Fruit fly (Drosophila melanogaster) whole organism, wandering third instar larva: Measurements from ENCODE around the gene FucTA.

Source experiments
- Abd-B ChIP-seq: fragments of >200 bp; optimal IDR thresholded peaks from 2 replicates; lab custom pipeline; 2017; ENCODE audit warnings: missing biosample characterization, missing genetic modification characterization
- CG32264 ChIP-seq: fragments of 200-800 bp; sonication (Bioruptor generic); optimal IDR thresholded peaks from 2 replicates; lab custom pipeline; 2016; ENCODE audit warnings: missing biosample characterization, missing genetic modification characterization
- CG9705 ChIP-seq: fragments of 200-800 bp; sonication (Bioruptor generic); optimal IDR thresholded peaks from 2 replicates; lab custom pipeline; 2018; ENCODE audit warnings: missing biosample characterization, mild to moderate bottlenecking, missing genetic modification characterization
- CrebA ChIP-seq: fragments of 200-800 bp; sonication (Bioruptor generic); optimal IDR thresholded peaks from 2 replicates; lab custom pipeline; 2016; ENCODE audit warnings: missing biosample characterization, mild to moderate bottlenecking, missing genetic modification characterization, borderline replicate concordance
- Dfd ChIP-seq: fragments of >200 bp; optimal IDR thresholded peaks from 2 replicates; lab custom pipeline; 2017; ENCODE audit warnings: missing biosample characterization, missing genetic modification characterization
- HLH106 ChIP-seq: fragments of 200-800 bp; optimal IDR thresholded peaks from 3 replicates; lab custom pipeline; 2019; ENCODE audit warnings: missing biosample characterization, mild to moderate bottlenecking, missing genetic modification characterization, moderate library complexity
- Hnf4 ChIP-seq: fragments of 200-800 bp; sonication (Bioruptor generic); optimal IDR thresholded peaks from 2 replicates; lab custom pipeline; 2016; ENCODE audit warnings: missing biosample characterization, mild to moderate bottlenecking, missing genetic modification characterization
- Hr78 ChIP-seq: fragments of >200 bp; optimal IDR thresholded peaks from 2 replicates; lab custom pipeline; 2017; ENCODE audit warnings: missing biosample characterization, missing genetic modification characterization
- Hr83 ChIP-seq: fragments of 200-300 bp; sonication (Bioruptor generic); optimal IDR thresholded peaks from 2 replicates; lab custom pipeline; 2016; ENCODE audit warnings: missing biosample characterization, mild to moderate bottlenecking, missing genetic modification characterization, moderate library complexity; ENCODE audit not compliant: poor library complexity, severe bottlenecking
- Mio ChIP-seq: sonication (Bioruptor generic); optimal IDR thresholded peaks from 2 replicates; lab custom pipeline; 2016; ENCODE audit warnings: missing biosample characterization, missing genetic modification characterization
- Myc ChIP-seq: fragments of >200 bp; optimal IDR thresholded peaks from 2 replicates; lab custom pipeline; 2017
- N ChIP-seq: fragments of >200 bp; optimal IDR thresholded peaks from 2 replicates; lab custom pipeline; 2018; ENCODE audit warnings: missing biosample characterization, missing external identifiers, missing genetic modification characterization
- OdsH ChIP-seq: fragments of 200-800 bp; sonication (Bioruptor generic); optimal IDR thresholded peaks from 2 replicates; lab custom pipeline; 2016; ENCODE audit warnings: missing biosample characterization, mild to moderate bottlenecking, missing genetic modification characterization
- Sp1 ChIP-seq: fragments of 200-800 bp; sonication (Bioruptor generic); optimal IDR thresholded peaks from 3 replicates; lab custom pipeline; 2019; ENCODE audit warnings: missing biosample characterization, mild to moderate bottlenecking, missing genetic modification characterization, moderate library complexity
- Vsx2 ChIP-seq: fragments of 200-300, 225-300 bp; sonication (Bioruptor generic); optimal IDR thresholded peaks from 2 replicates; lab custom pipeline; 2018; ENCODE audit warnings: missing biosample characterization, missing genetic modification characterization; ENCODE audit not compliant: partially characterized antibody
- brk ChIP-seq: fragments of 200-800 bp; sonication (Bioruptor generic); optimal IDR thresholded peaks from 2 replicates; lab custom pipeline; 2016; ENCODE audit warnings: missing biosample characterization, mild to moderate bottlenecking, missing genetic modification characterization
- dl ChIP-seq, 2 experiments: fragments of 175-275, 200-275 bp in 1 of 2; fragments of 200-275 bp in 1 of 2; sonication (Bioruptor generic); optimal IDR thresholded peaks; lab custom pipeline; 2018; ENCODE audit warnings: mild to moderate bottlenecking in 2 of 2, missing biosample characterization in 2 of 2, missing genetic modification characterization in 2 of 2, moderate library complexity in 2 of 2; ENCODE audit not compliant: partially characterized antibody in 2 of 2, insufficient read depth in 1 of 2
- dmrt93B ChIP-seq: fragments of 200-800 bp; sonication (Bioruptor generic); optimal IDR thresholded peaks from 2 replicates; lab custom pipeline; 2018; ENCODE audit warnings: missing biosample characterization, mild to moderate bottlenecking, missing genetic modification characterization
- dsf ChIP-seq: sonication (Bioruptor generic); optimal IDR thresholded peaks from 2 replicates; lab custom pipeline; 2016; ENCODE audit warnings: missing biosample characterization, missing genetic modification characterization, borderline replicate concordance
- foxo ChIP-seq, 2 experiments: fragments of 200-800 bp; sonication (Bioruptor generic); optimal IDR thresholded peaks; 2 replicates in 1 of 2; 3 replicates in 1 of 2; lab custom pipeline; 2016 to 2017; ENCODE audit warnings: missing biosample characterization in 2 of 2, missing genetic modification characterization in 2 of 2
- fru ChIP-seq: fragments of 200-800 bp; sonication (Bioruptor generic); optimal IDR thresholded peaks from 3 replicates; lab custom pipeline; 2016; ENCODE audit warnings: missing biosample characterization, mild to moderate bottlenecking, missing genetic modification characterization
- h ChIP-seq: fragments of 200-800 bp; sonication (Bioruptor generic); optimal IDR thresholded peaks from 3 replicates; lab custom pipeline; 2016; ENCODE audit warnings: missing biosample characterization, mild to moderate bottlenecking, missing genetic modification characterization
- jim ChIP-seq: fragments of 175-275, 200-325 bp; sonication (Bioruptor generic); optimal IDR thresholded peaks from 2 replicates; lab custom pipeline; 2016; ENCODE audit warnings: missing biosample characterization, mild to moderate bottlenecking, missing genetic modification characterization
- lola ChIP-seq: fragments of >200 bp; optimal IDR thresholded peaks from 2 replicates; lab custom pipeline; 2017; ENCODE audit warnings: missing biosample characterization, missing genetic modification characterization
- pan ChIP-seq: fragments of >200 bp; optimal IDR thresholded peaks from 2 replicates; lab custom pipeline; 2017
- psq ChIP-seq: fragments of 200-800 bp; sonication (Bioruptor generic); optimal IDR thresholded peaks from 3 replicates; lab custom pipeline; 2017; ENCODE audit warnings: missing biosample characterization, mild to moderate bottlenecking, missing genetic modification characterization, moderate library complexity
- rgr ChIP-seq: fragments of 200-800 bp; sonication (Bioruptor generic); optimal IDR thresholded peaks from 3 replicates; lab custom pipeline; 2016; ENCODE audit warnings: missing biosample characterization, mild to moderate bottlenecking, missing genetic modification characterization
- sage ChIP-seq: fragments of 200-800 bp; sonication (Bioruptor generic); optimal IDR thresholded peaks from 2 replicates; lab custom pipeline; 2016; ENCODE audit warnings: missing biosample characterization, mild to moderate bottlenecking, missing genetic modification characterization
- sv ChIP-seq: fragments of 200-800 bp; sonication (Bioruptor generic); optimal IDR thresholded peaks from 3 replicates; lab custom pipeline; 2016; ENCODE audit warnings: missing biosample characterization, missing genetic modification characterization
- tai ChIP-seq: sonication (Bioruptor generic); optimal IDR thresholded peaks from 2 replicates; lab custom pipeline; 2016; ENCODE audit warnings: missing biosample characterization, missing genetic modification characterization

Gene FucTA

DNA sequence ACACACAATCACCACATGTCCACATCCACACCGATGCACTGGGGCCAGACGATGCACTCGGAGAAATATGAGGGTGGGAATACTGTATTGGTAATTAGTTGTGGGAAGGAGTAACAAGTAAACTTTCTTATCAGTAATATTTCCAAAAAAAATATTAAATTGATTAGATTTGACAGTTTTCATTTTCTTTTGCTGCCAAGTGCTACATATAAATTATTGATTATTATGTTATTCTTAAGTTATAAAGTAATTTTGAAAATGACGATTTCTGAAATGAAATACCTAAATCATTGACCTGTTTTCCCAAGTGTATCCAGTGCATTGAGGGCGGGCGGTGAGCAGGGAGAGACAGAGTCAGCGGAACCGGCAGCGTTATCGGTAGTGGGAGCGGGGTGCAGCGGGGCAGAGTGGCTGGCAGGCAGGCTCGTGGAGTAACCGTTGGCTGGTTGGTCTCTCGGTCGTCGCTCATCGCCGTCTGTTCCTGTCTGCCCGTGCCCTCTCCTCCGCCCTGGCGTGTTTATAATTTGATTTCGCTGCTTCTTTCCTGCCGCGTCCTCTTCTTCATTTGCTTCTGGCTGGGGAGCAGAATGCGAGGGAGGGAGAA is 39.1 kb upstream of the FucTA start (continued):
- TF ChIP-seq Abd-B (GFP tag; lab: Kevin White, UChicago), result no peak

dm6 chr3L:15108524-15108923 is 38.4 kb upstream of the FucTA start:
- no peak for TF ChIP-seq Abd-B (GFP tag; lab: Kevin White, UChicago)
- no peak for TF ChIP-seq dl (GFP tag; optimal IDR thresholded peaks at IDR 0.05; lab: Kevin White, UChicago; ENCODE audit: insufficient read depth in 1 of 2, partially characterized antibody in 2 of 2)
- no peak for TF ChIP-seq foxo (GFP tag; optimal IDR thresholded peaks at IDR 0.05; lab: Kevin White, UChicago)
- no peak for TF ChIP-seq OdsH (GFP tag; lab: Kevin White, UChicago)
- TF ChIP-seq sage, result no peak
- TF ChIP-seq lola, result no peak
- TF ChIP-seq Hnf4 (GFP tag; lab: Kevin White, UChicago), result no peak
- no peak for TF ChIP-seq jim
- TF ChIP-seq rgr (GFP tag; lab: Kevin White, UChicago), result no peak
- no peak for TF ChIP-seq Mio (GFP tag; lab: Kevin White, UChicago)
- no peak for TF ChIP-seq h (GFP tag; lab: Kevin White, UChicago)
- no peak for TF ChIP-seq Hr83 (GFP tag; lab: Kevin White, UChicago)
- TF ChIP-seq fru (GFP tag; lab: Kevin White, UChicago), result no peak
- TF ChIP-seq CG9705 (GFP tag; lab: Kevin White, UChicago), result no peak
- TF ChIP-seq CrebA (GFP tag; lab: Kevin White, UChicago), result no peak
- TF ChIP-seq pan (lab: Kevin White, UChicago), result no peak
- TF ChIP-seq brk (GFP tag; lab: Kevin White, UChicago), result no peak
- no peak for TF ChIP-seq Dfd (GFP tag; lab: Kevin White, UChicago)

dm6 chr3L:15108948-15109347 is 38.0 kb upstream of the FucTA start:
- TF ChIP-seq jim, result no peak
- no peak for TF ChIP-seq dsf
- no peak for TF ChIP-seq fru (GFP tag; lab: Kevin White, UChicago)
- TF ChIP-seq HLH106, result peak; percentile 40
- no peak for TF ChIP-seq dmrt93B (GFP tag; lab: Kevin White, UChicago)
- TF ChIP-seq rgr (GFP tag; lab: Kevin White, UChicago), result no peak
- TF ChIP-seq Myc (lab: Kevin White, UChicago), result peak; percentile 47
- TF ChIP-seq CG9705 (GFP tag; lab: Kevin White, UChicago), result no peak

- TF ChIP-seq OdsH (GFP tag; lab: Kevin White, UChicago) (no peak), Sp1 (no peak), psq (GFP tag; lab: Kevin White, UChicago) (no peak), lola (no peak), foxo (GFP tag; optimal IDR thresholded peaks at IDR 0.05; lab: Kevin White, UChicago) (no peak), Hr78 (no peak), Myc (lab: Kevin White, UChicago) (no peak), CG32264 (GFP tag; lab: Kevin White, UChicago) (no peak), Dfd (GFP tag; lab: Kevin White, UChicago) (no peak), dsf (no peak), Mio (GFP tag; lab: Kevin White, UChicago) (no peak), h (GFP tag; lab: Kevin White, UChicago) (no peak), dl (GFP tag; optimal IDR thresholded peaks at IDR 0.05; lab: Kevin White, UChicago; ENCODE audit: insufficient read depth in 1 of 2, partially characterized antibody in 2 of 2) (no peak), Hr83 (GFP tag; lab: Kevin White, UChicago) (no peak), Hnf4 (GFP tag; lab: Kevin White, UChicago) (no peak), CrebA (GFP tag; lab: Kevin White, UChicago) (no peak), tai (GFP tag; lab: Kevin White, UChicago) (no peak), CG9705 (GFP tag; lab: Kevin White, UChicago) (no peak), N (no peak), Vsx2 (GFP tag; lab: Kevin White, UChicago) (no peak)
These were observed 33.7 kb upstream of the FucTA start, which contains the start of gene CG13458 for dm6 chr3L:15113257-15113656. CG13458 (plus strand) TSS chr3L:15113557.

dm6 chr3L:15116536-15116935 is 30.4 kb upstream of the FucTA start, which contains the start of gene Cep135:
Cep135 (plus strand) TSS chr3L:15116737.
- TF ChIP-seq sv (GFP tag; lab: Kevin White, UChicago) (no peak), Hr83 (GFP tag; lab: Kevin White, UChicago) (no peak), brk (GFP tag; lab: Kevin White, UChicago) (peak; percentile 71)
